Worm (Caenorhabditis elegans) whole organism, midembryonic: ENCODE results near the gene fbxb-96.

Experiments
- T22C8.4 ChIP-seq: fragments of 200-800 bp; sonication (Bioruptor generic); IDR thresholded peaks from 2 replicates; pipeline ENCODE4 v1.3.6; 2022; ENCODE audit warnings: missing genetic modification characterization, missing compliant biosample characterization
- cog-1 ChIP-seq: sonication (generic microtip); optimal IDR thresholded peaks from 2 replicates; lab custom pipeline; 2016; ENCODE audit warnings: missing genetic modification characterization, missing compliant biosample characterization
- flt-1 ChIP-seq: fragments of 200-800 bp; sonication (Bioruptor generic); IDR thresholded peaks from 2 replicates; pipeline ENCODE4 v1.3.6; 2022; ENCODE audit warnings: missing genetic modification characterization, missing compliant biosample characterization
- klf-2 ChIP-seq: fragments of 200-800 bp; sonication (Bioruptor generic); conservative IDR thresholded peaks from 2 replicates; pipeline ENCODE4 v1.3.6; 2022; ENCODE audit warnings: missing genetic modification reagents, missing genetic modification characterization, missing compliant biosample characterization
- med-1 ChIP-seq: sonication (generic microtip); optimal IDR thresholded peaks from 2 replicates; lab custom pipeline; 2017; ENCODE audit warnings: missing genetic modification characterization, mild to moderate bottlenecking, missing compliant biosample characterization, antibody characterized with exemption, missing genetic modification reagents; ENCODE audit not compliant: insufficient read depth
- ref-1 ChIP-seq: fragments of 200-800 bp; sonication (Bioruptor generic); conservative IDR thresholded peaks from 2 replicates; pipeline ENCODE4 v1.3.6; 2022; ENCODE audit warnings: missing genetic modification reagents, missing genetic modification characterization, missing compliant biosample characterization
- tab-1 ChIP-seq: fragments of 200-800 bp; sonication (Bioruptor generic); IDR thresholded peaks from 2 replicates; pipeline ENCODE4 v1.3.6; 2022; ENCODE audit warnings: missing genetic modification characterization, missing compliant biosample characterization
- ztf-23 ChIP-seq: fragments of 200-800 bp; sonication (Bioruptor generic); IDR thresholded peaks from 2 replicates; pipeline ENCODE4 v1.3.6; 2022; ENCODE audit warnings: missing genetic modification reagents, missing genetic modification characterization, missing compliant biosample characterization
- ztf-29 ChIP-seq: fragments of 200-800 bp; sonication (Bioruptor generic); IDR thresholded peaks from 2 replicates; pipeline ENCODE4 v1.3.6; 2022; ENCODE audit warnings: missing genetic modification reagents, missing genetic modification characterization, missing compliant biosample characterization

ce11 chrII:1899934-1900333, 49.7 kb upstream of the fbxb-96 start, which contains the start of gene math-24:
- TF ChIP-seq ztf-23: no peak
- no peak for TF ChIP-seq ztf-29 (GFP tag; lab: Robert Waterston, UW)
- no peak for TF ChIP-seq T22C8.4 (GFP tag; lab: Robert Waterston, UW)
- TF ChIP-seq flt-1 (GFP tag; lab: Robert Waterston, UW): no peak
- TF ChIP-seq ref-1 (GFP tag; lab: Robert Waterston, UW): no peak
- no peak for TF ChIP-seq klf-2 (GFP tag; lab: Robert Waterston, UW)
- no peak for TF ChIP-seq tab-1 (GFP tag; lab: Robert Waterston, UW)
- no peak for TF ChIP-seq med-1 (GFP tag; lab: Kevin White, UChicago)
- TF ChIP-seq cog-1 (tag; lab: Kevin White, UChicago): no peak
